Worm (Caenorhabditis elegans): Measurements from ENCODE around the gene F09G8.10.

F09G8.10 gene

ce11 chrIII:8300860-8301396, 29.0 kb upstream of the F09G8.10 start:
- TF ChIP-seq unc-55 (GFP tag; optimal IDR thresholded peaks at IDR 0.05) = no peak
- TF ChIP-seq snpc-4 (tag; optimal IDR thresholded peaks at IDR 0.05) = no peak
- TF ChIP-seq ceh-16 (tag; optimal IDR thresholded peaks at IDR 0.05) = no peak
- no peak for TF ChIP-seq sma-9 (GFP tag; optimal IDR thresholded peaks at IDR 0.05)
- no peak for TF ChIP-seq sma-9 (tag; optimal IDR thresholded peaks at IDR 0.05)
- TF ChIP-seq skn-1 (tag; optimal IDR thresholded peaks at IDR 0.05) = no peak
- TF ChIP-seq mdl-1 (tag; optimal IDR thresholded peaks at IDR 0.05) = no peak
- TF ChIP-seq ztf-11 (tag; optimal IDR thresholded peaks at IDR 0.05) = no peak
- no peak for TF ChIP-seq fos-1 (tag; optimal IDR thresholded peaks at IDR 0.05)
- TF ChIP-seq lsy-2 (tag; optimal IDR thresholded peaks at IDR 0.05) = no peak
- no peak for TF ChIP-seq nhr-237 (tag; optimal IDR thresholded peaks at IDR 0.05)
- TF ChIP-seq aly-2 (tag; optimal IDR thresholded peaks at IDR 0.05) = no peak
- no peak for TF ChIP-seq nhr-77 (tag; optimal IDR thresholded peaks at IDR 0.05)
- no peak for TF ChIP-seq ceh-82 (tag; optimal IDR thresholded peaks at IDR 0.05)
- no peak for TF ChIP-seq ZK546.5 (tag; optimal IDR thresholded peaks at IDR 0.05)

ce11 chrIII:8299734-8300133, 27.8 kb upstream of the F09G8.10 start:
- TF ChIP-seq nhr-11 (tag; optimal IDR thresholded peaks at IDR 0.05) (no peak), skn-1 (tag; optimal IDR thresholded peaks at IDR 0.05) (no peak), fos-1 (tag; optimal IDR thresholded peaks at IDR 0.05) (peak; percentile 59)

ce11 chrIII:8299078-8299587, 27.2 kb upstream of the F09G8.10 start:
- TF ChIP-seq mbf-1 (tag; optimal IDR thresholded peaks at IDR 0.05) = no peak
- no peak for TF ChIP-seq nhr-10 (tag; optimal IDR thresholded peaks at IDR 0.05)
- TF ChIP-seq nhr-77 (tag; optimal IDR thresholded peaks at IDR 0.05) = no peak
- TF ChIP-seq crh-2 (tag; optimal IDR thresholded peaks at IDR 0.05) = no peak
- TF ChIP-seq nhr-129 (tag; optimal IDR thresholded peaks at IDR 0.05) = no peak
- TF ChIP-seq lin-13 (GFP tag; optimal IDR thresholded peaks at IDR 0.05) = no peak
- TF ChIP-seq fos-1 (tag; optimal IDR thresholded peaks at IDR 0.05) = no peak
- TF ChIP-seq Y55F3AM.14 (GFP tag; optimal IDR thresholded peaks at IDR 0.05) = no peak
- TF ChIP-seq sma-3 (GFP tag; optimal IDR thresholded peaks at IDR 0.05) = no peak
- TF ChIP-seq sma-9 (GFP tag; optimal IDR thresholded peaks at IDR 0.05) = no peak
- no peak for TF ChIP-seq sma-9 (tag; optimal IDR thresholded peaks at IDR 0.05)

- peak; percentile 24 for TF ChIP-seq fos-1 (tag; optimal IDR thresholded peaks at IDR 0.05)
- no peak for TF ChIP-seq ZK546.5 (tag; optimal IDR thresholded peaks at IDR 0.05)
Measured at ce11 chrIII:8298216-8298920, 26.4 kb upstream of the F09G8.10 start.

ce11 chrIII:8293260-8293659, 21.3 kb upstream of the F09G8.10 start:
- TF ChIP-seq peb-1 (tag; optimal IDR thresholded peaks at IDR 0.05) (no peak), fos-1 (tag; optimal IDR thresholded peaks at IDR 0.05) (peak; percentile 56)

ce11 chrIII:8291268-8292032, 19.5 kb upstream of the F09G8.10 start:
- peak; percentile 10 for TF ChIP-seq gmeb-1 (tag; optimal IDR thresholded peaks at IDR 0.05)
- no peak for TF ChIP-seq R02D3.7 (tag; optimal IDR thresholded peaks at IDR 0.05)
- no peak for TF ChIP-seq nhr-23 (tag; optimal IDR thresholded peaks at IDR 0.05)
- TF ChIP-seq snpc-4 (tag; optimal IDR thresholded peaks at IDR 0.05) = no peak
- TF ChIP-seq ama-1 (optimal IDR thresholded peaks at IDR 0.05) = no peak
- TF ChIP-seq aly-2 (tag; optimal IDR thresholded peaks at IDR 0.05) = no peak
- no peak for TF ChIP-seq lin-13 (GFP tag; optimal IDR thresholded peaks at IDR 0.05)
- TF ChIP-seq ceh-82 (tag; optimal IDR thresholded peaks at IDR 0.05) = no peak
- TF ChIP-seq ZK546.5 (tag; optimal IDR thresholded peaks at IDR 0.05) = no peak
- no peak for TF ChIP-seq egl-27 (tag; optimal IDR thresholded peaks at IDR 0.05)
- peak; percentile 98 for TF ChIP-seq fos-1 (tag; optimal IDR thresholded peaks at IDR 0.05)
- no peak for TF ChIP-seq nhr-237 (tag; optimal IDR thresholded peaks at IDR 0.05)
- TF ChIP-seq unc-55 (GFP tag; optimal IDR thresholded peaks at IDR 0.05) = peak; percentile 27
- no peak for TF ChIP-seq ztf-4 (tag; optimal IDR thresholded peaks at IDR 0.05)
- no peak for TF ChIP-seq elt-3 (tag; optimal IDR thresholded peaks at IDR 0.05)
- no peak for TF ChIP-seq crh-2 (tag; optimal IDR thresholded peaks at IDR 0.05)
- TF ChIP-seq nhr-21 (tag; optimal IDR thresholded peaks at IDR 0.05) = no peak
- no peak for TF ChIP-seq zag-1 (tag; optimal IDR thresholded peaks at IDR 0.05)
- TF ChIP-seq sem-4 (tag; optimal IDR thresholded peaks at IDR 0.05) = no peak
- no peak for TF ChIP-seq sma-3 (GFP tag; optimal IDR thresholded peaks at IDR 0.05)
- TF ChIP-seq skn-1 (tag; optimal IDR thresholded peaks at IDR 0.05) = no peak
- no peak for TF ChIP-seq nhr-10 (tag; optimal IDR thresholded peaks at IDR 0.05)
- peak; percentile 11 for TF ChIP-seq sma-9 (GFP tag; optimal IDR thresholded peaks at IDR 0.05)
- no peak for TF ChIP-seq sma-9 (tag; optimal IDR thresholded peaks at IDR 0.05)
- no peak for TF ChIP-seq ztf-1 (GFP tag; conservative IDR thresholded peaks at IDR 0.05)
- no peak for TF ChIP-seq F13H6.1 (tag; optimal IDR thresholded peaks at IDR 0.05)
- no peak for TF ChIP-seq dmd-4 (tag; optimal IDR thresholded peaks at IDR 0.05)
- no peak for TF ChIP-seq blmp-1 (tag; optimal IDR thresholded peaks at IDR 0.05; ENCODE audit: insufficient read depth)
- no peak for TF ChIP-seq nhr-77 (tag; optimal IDR thresholded peaks at IDR 0.05)
